Worm (Caenorhabditis elegans) whole organism, L3 larva: ENCODE data around the gene F35C11.6.

Experiments
- elt-2 ChIP-seq: sonication (generic microtip); optimal IDR thresholded peaks from 2 replicates; lab custom pipeline; 2016; ENCODE audit warnings: missing genetic modification reagents, mild to moderate bottlenecking, missing genetic modification characterization, missing compliant biosample characterization
- unc-39 ChIP-seq: sonication (generic microtip); optimal IDR thresholded peaks from 4 replicates; lab custom pipeline; 2017; ENCODE audit warnings: missing biosample characterization, missing genetic modification characterization

- TF ChIP-seq elt-2 (tag; lab: Kevin White, UChicago) (no peak), unc-39 (tag; lab: Kevin White, UChicago) (no peak)
Observed at ce11 chrII:8263562-8263961, 4.6 kb upstream of the F35C11.6 start.
